Fruit fly (Drosophila melanogaster): ENCODE results near the gene CG10343.

Gene CG10343

dm6 chr2L:18732760-18733530 is 29.7 kb downstream of the CG10343 start (continued):
- TF ChIP-seq OdsH (GFP tag; optimal IDR thresholded peaks at IDR 0.05) (peak; percentile 27), topi (GFP tag; optimal IDR thresholded peaks at IDR 0.05) (peak; percentile 33), CG11294 (GFP tag; IDR thresholded peaks at IDR 0.05) (no peak), Gug (GFP tag; IDR thresholded peaks at IDR 0.05) (no peak), vri (GFP tag; optimal IDR thresholded peaks at IDR 0.05) (no peak), Smox (GFP tag; optimal IDR thresholded peaks at IDR 0.05) (peak; percentile 25), Hr39 (GFP tag; optimal IDR thresholded peaks at IDR 0.05) (no peak), acj6 (GFP tag; optimal IDR thresholded peaks at IDR 0.05) (no peak), net (GFP tag; optimal IDR thresholded peaks at IDR 0.05) (peak; percentile 12), CG4318 (GFP tag; optimal IDR thresholded peaks at IDR 0.05) (no peak)

dm6 chr2L:18735553-18736167 is 32.4 kb downstream of the CG10343 start:
- TF ChIP-seq Lpt (GFP tag; optimal IDR thresholded peaks at IDR 0.05) (no peak), svp (GFP tag) (peak; percentile 11), ss (GFP tag; optimal IDR thresholded peaks at IDR 0.05) (no peak), achi (GFP tag; optimal IDR thresholded peaks at IDR 0.05) (no peak), CG6276 (GFP tag; optimal IDR thresholded peaks at IDR 0.05) (no peak), CG10631 (GFP tag; optimal IDR thresholded peaks at IDR 0.05) (no peak), eg (GFP tag; IDR thresholded peaks at IDR 0.05) (peak; percentile 48; the same call in 1 of the 3 replicates), fkh (GFP tag; optimal IDR thresholded peaks at IDR 0.05) (peak; percentile 52)

- TF ChIP-seq CG1621 (tag; optimal IDR thresholded peaks at IDR 0.05) = no peak
- peak; percentile 27 for TF ChIP-seq Eip78C (GFP tag)
- TF ChIP-seq fkh (GFP tag; optimal IDR thresholded peaks at IDR 0.05) = peak; percentile 19
- TF ChIP-seq CG16779 (tag; optimal IDR thresholded peaks at IDR 0.05) = no peak
- no peak for TF ChIP-seq CG6163 (GFP tag; IDR thresholded peaks at IDR 0.05)
- TF ChIP-seq fd85E (GFP tag; optimal IDR thresholded peaks at IDR 0.05) = no peak
- TF ChIP-seq CG34406 (GFP tag; optimal IDR thresholded peaks at IDR 0.05) = no peak
Measured at dm6 chr2L:18737239-18737638, 34.0 kb downstream of the CG10343 start.

- TF ChIP-seq lz (GFP tag; optimal IDR thresholded peaks at IDR 0.05) (no peak), CG6163 (GFP tag; IDR thresholded peaks at IDR 0.05) (no peak), CG6276 (GFP tag; optimal IDR thresholded peaks at IDR 0.05) (no peak), Ets96B (tag; optimal IDR thresholded peaks at IDR 0.05) (no peak), Met (GFP tag; optimal IDR thresholded peaks at IDR 0.05) (no peak), Eip75B (GFP tag; optimal IDR thresholded peaks at IDR 0.05) (no peak), Sox102F (GFP tag; optimal IDR thresholded peaks at IDR 0.05) (no peak), Hr4 (GFP tag; optimal IDR thresholded peaks at IDR 0.05) (no peak), vri (GFP tag; optimal IDR thresholded peaks at IDR 0.05) (no peak), dac (GFP tag; optimal IDR thresholded peaks at IDR 0.05) (no peak), Eip78C (GFP tag) (no peak), acj6 (GFP tag; optimal IDR thresholded peaks at IDR 0.05) (no peak), CG9139 (GFP tag; optimal IDR thresholded peaks at IDR 0.05) (no peak), Hr39 (GFP tag; optimal IDR thresholded peaks at IDR 0.05) (no peak), CG11762 (GFP tag; optimal IDR thresholded peaks at IDR 0.05; ENCODE audit: insufficient read depth) (no peak), topi (GFP tag; optimal IDR thresholded peaks at IDR 0.05) (no peak), cyc (GFP tag; optimal IDR thresholded peaks at IDR 0.05) (no peak)
Measured at dm6 chr2L:18740010-18740409, 36.7 kb downstream of the CG10343 start, which contains the start of the genes CG42752 and CG15167. CG42752 (minus strand) TSS chr2L:18740110. CG15167 (plus strand) TSS chr2L:18740358.
